Worm (Caenorhabditis elegans) whole organism, dauer: ENCODE results near the gene egl-47.

Experiments used
- unc-62 ChIP-seq: sonication (generic microtip); optimal IDR thresholded peaks from 2 replicates; lab custom pipeline; 2017; ENCODE audit warnings: missing biosample characterization, missing genetic modification reagents, missing genetic modification characterization

The egl-47 gene

ce11 chrV:9950861-9951260 is 51.5 kb downstream of the egl-47 start, which contains the start of gene ttr-46:
Gene ttr-46 (plus strand): TSS chrV:9951233.
- no peak for TF ChIP-seq unc-62 (GFP tag; lab: Kevin White, UChicago)

DNA sequence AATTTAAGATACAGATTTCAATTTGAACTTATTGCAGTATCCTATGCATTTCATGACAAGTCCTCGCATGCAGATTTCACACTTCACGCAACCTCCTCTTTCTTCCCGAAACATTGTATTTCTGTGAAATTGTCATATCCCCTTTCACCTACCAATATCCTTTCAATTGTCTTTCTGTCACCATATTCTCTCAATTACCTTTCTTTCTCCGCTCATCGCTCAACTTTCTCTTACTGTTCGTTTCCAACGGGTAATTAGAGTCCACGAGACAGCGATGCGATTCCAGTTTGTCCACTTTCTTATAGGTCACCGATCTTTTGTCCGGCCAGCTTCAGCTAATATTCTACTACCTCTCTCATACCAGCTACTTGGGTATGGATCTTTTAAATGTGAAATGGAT is 53.0 kb downstream of the egl-47 start, which contains the start of gene mam-5:
Gene mam-5, plus strand, starts transcription at position 304 of the 400 bp plus-strand sequence.
- TF ChIP-seq unc-62 (GFP tag; lab: Kevin White, UChicago) = no peak
